Worm (Caenorhabditis elegans) whole organism, L4 larva: ENCODE measurements around the gene cutl-19.

Experiments used
- aly-2 ChIP-seq: sonication (generic microtip); optimal IDR thresholded peaks from 2 replicates; lab custom pipeline; 2018; ENCODE audit warnings: missing biosample characterization, missing genetic modification characterization
- ceh-44 ChIP-seq: fragments of 200-800 bp; sonication (Bioruptor generic); IDR thresholded peaks from 2 replicates; pipeline ENCODE4 v1.3.6; 2022; ENCODE audit warnings: missing genetic modification reagents, missing genetic modification characterization, missing compliant biosample characterization
- ces-1 ChIP-seq: fragments of 150-350 bp; sonication (generic microtip); optimal IDR thresholded peaks from 4 replicates; lab custom pipeline; 2014; ENCODE audit warnings: missing biosample characterization, missing genetic modification reagents, missing genetic modification characterization
- hmg-1.1 ChIP-seq: fragments of 200-800 bp; sonication (Bioruptor generic); IDR thresholded peaks from 2 replicates; pipeline ENCODE4 v1.3.6; 2022; ENCODE audit warnings: missing genetic modification reagents, missing genetic modification characterization, missing compliant biosample characterization
- lin-15B ChIP-seq: fragments of 150-350 bp; sonication (generic microtip); optimal IDR thresholded peaks from 3 replicates; lab custom pipeline; 2014; ENCODE audit warnings: missing biosample characterization, missing genetic modification characterization
- mdl-1 ChIP-seq, 2 experiments: fragments of 150-350 bp in 1 of 2; sonication (generic microtip) in 1 of 2; optimal IDR thresholded peaks; 2 replicates each; lab custom pipeline; 2014 to 2017; ENCODE audit warnings: missing biosample characterization in 2 of 2, missing genetic modification characterization in 2 of 2
- nhr-77 ChIP-seq: fragments of 150-350 bp; optimal IDR thresholded peaks from 2 replicates; lab custom pipeline; 2014; ENCODE audit warnings: missing biosample characterization, missing genetic modification characterization
- php-3 ChIP-seq: fragments of 200-800 bp; sonication (Bioruptor generic); IDR thresholded peaks from 2 replicates; pipeline ENCODE4 v1.3.6; 2022; ENCODE audit warnings: missing genetic modification reagents, missing genetic modification characterization, missing compliant biosample characterization
- set-16 ChIP-seq: fragments of 200-800 bp; sonication (Bioruptor generic); IDR thresholded peaks from 2 replicates; pipeline ENCODE4 v1.3.6; 2022; ENCODE audit warnings: missing genetic modification reagents, missing genetic modification characterization, missing compliant biosample characterization
- ztf-11 ChIP-seq: fragments of 150-350 bp; optimal IDR thresholded peaks from 2 replicates; lab custom pipeline; 2014; ENCODE audit warnings: missing biosample characterization, missing genetic modification characterization

DNA sequence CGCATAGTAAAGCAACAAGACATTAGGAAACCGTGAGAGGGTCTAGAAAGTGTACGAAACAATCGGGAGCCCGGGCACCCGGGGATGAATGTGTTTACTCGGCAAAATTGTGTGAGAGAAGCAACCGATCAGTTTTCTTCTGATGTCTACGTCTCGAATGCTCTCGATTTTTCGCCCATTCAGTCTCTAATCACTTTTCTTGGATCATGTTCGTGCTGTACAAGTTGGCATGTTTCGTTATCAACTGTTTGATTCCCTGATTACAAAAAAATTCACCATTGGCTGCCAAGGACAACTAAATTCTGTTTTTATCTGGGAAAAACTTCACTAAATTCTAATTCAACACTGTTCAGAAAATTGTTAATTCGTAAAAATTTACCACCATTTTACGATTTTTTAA, 36.8 kb downstream of the cutl-19 start:
- TF ChIP-seq hmg-1.1 (GFP tag; lab: Robert Waterston, UW) (no peak), ceh-44 (GFP tag; lab: Robert Waterston, UW) (no peak), mdl-1 (tag; optimal IDR thresholded peaks at IDR 0.05; lab: Kevin White, UChicago) (no peak), aly-2 (tag; lab: Kevin White, UChicago) (no peak), nhr-77 (tag; lab: Kevin White, UChicago) (no peak), ztf-11 (tag; lab: Kevin White, UChicago) (no peak), ces-1 (GFP tag; lab: Kevin White, UChicago) (no peak), set-16 (GFP tag; lab: Robert Waterston, UW) (no peak), php-3 (GFP tag; lab: Robert Waterston, UW) (no peak), lin-15B (tag; lab: Kevin White, UChicago) (no peak)
